Worm (Caenorhabditis elegans): ENCODE data around the gene Y105C5B.15.

DNA sequence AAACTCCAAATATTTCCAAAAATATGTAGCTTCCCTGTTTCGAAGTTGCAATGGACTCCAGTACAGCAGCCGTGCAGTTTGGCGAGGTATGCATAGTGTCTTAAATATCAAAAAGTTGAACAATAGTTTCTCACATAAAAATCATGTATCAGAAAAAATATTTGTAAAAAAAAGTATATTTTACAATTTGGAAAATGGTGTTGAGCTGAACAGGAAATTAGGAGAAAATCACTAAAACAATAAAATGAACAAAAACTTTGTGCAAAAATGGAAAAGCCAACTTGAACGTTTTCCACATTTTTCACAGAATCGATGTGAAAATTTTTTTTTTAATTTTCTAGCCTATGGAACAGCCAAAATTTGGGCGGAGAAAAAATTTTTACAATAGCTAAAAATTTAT, 25.0 kb upstream of the Y105C5B.15 start, which contains the start of gene Y105C5B.8:
- TF ChIP-seq unc-86 (tag; optimal IDR thresholded peaks at IDR 0.05) (no peak), pha-2 (tag; optimal IDR thresholded peaks at IDR 0.05) (no peak), hlh-30 (tag; optimal IDR thresholded peaks at IDR 0.05; ENCODE audit: insufficient read depth) (no peak), ama-1 (optimal IDR thresholded peaks at IDR 0.05) (no peak)

All from whole organism, late embryonic.